Worm (Caenorhabditis elegans) whole organism, L2 larva: Measurements from ENCODE around the gene R08F11.4.

Experiments
- aly-2 ChIP-seq: fragments of 150-350 bp; optimal IDR thresholded peaks from 2 replicates; lab custom pipeline; 2014; ENCODE audit warnings: missing biosample characterization, missing genetic modification characterization
- nhr-77 ChIP-seq: fragments of 150-350 bp; optimal IDR thresholded peaks from 2 replicates; lab custom pipeline; 2014; ENCODE audit warnings: missing biosample characterization, missing genetic modification characterization
- sem-4 ChIP-seq: fragments of 150-350 bp; optimal IDR thresholded peaks from 2 replicates; lab custom pipeline; 2014; ENCODE audit warnings: missing biosample characterization, missing genetic modification reagents, missing genetic modification characterization

DNA sequence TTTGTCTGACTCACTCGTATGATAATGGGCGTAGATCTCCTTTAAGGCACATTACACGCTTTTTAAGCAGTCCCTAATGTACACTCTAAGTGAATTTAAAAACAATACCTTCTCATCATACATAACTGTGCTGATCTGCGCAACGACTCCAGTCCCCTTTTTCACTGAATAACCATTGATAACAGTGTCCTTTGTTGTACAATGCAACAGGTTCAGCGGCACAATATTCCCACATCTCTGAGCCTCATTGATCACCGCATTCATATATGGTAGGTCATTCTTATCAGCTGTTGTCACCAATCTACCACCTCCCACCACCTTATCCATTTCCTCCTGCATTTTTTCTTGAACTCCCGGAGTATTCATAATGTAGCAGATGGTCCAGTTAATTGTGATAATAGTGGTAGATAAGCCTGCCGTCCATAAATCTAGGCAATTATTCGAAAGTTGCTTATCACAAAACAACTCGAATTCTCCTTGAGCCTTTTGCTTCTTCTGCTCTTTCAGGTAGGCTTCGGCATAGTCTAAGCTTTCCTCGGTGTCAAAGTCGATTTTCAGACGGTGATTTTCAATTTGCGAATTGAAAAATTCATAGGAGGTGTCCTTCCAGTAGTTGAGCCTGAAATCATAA, 3.4 kb downstream of the R08F11.4 start:
- TF ChIP-seq sem-4 (tag; lab: Kevin White, UChicago) (no peak), aly-2 (tag; lab: Kevin White, UChicago) (no peak), nhr-77 (no peak)
